Fruit fly (Drosophila melanogaster) S2 (cell line): ENCODE results near the gene Trmt112.

Experiments used
- CG8478 ChIP-seq: fragments of >200 bp; optimal IDR thresholded peaks from 2 replicates; lab custom pipeline; 2018
- CTCF ChIP-seq, 2 experiments: fragments of >200 bp; optimal IDR thresholded peaks; 2 replicates each; lab custom pipeline; 2018

The Trmt112 gene

dm6 chr3L:21176935-21177581 lies 39.6 kb downstream of the Trmt112 start:
- TF ChIP-seq CTCF (optimal IDR thresholded peaks at IDR 0.05; lab: Kevin White, UChicago) (no peak), CG8478 (lab: Kevin White, UChicago) (no peak)

- TF ChIP-seq CG8478 (lab: Kevin White, UChicago) (no peak), CTCF (optimal IDR thresholded peaks at IDR 0.05; lab: Kevin White, UChicago) (no peak)
Observed at dm6 chr3L:21176276-21176934, 40.2 kb downstream of the Trmt112 start.

- TF ChIP-seq CG8478 (lab: Kevin White, UChicago) (no peak), CTCF (optimal IDR thresholded peaks at IDR 0.05; lab: Kevin White, UChicago) (no peak)
Observed at dm6 chr3L:21175531-21176271, 40.9 kb downstream of the Trmt112 start.

dm6 chr3L:21174962-21175361 lies 41.7 kb downstream of the Trmt112 start:
- TF ChIP-seq CTCF (optimal IDR thresholded peaks at IDR 0.05; lab: Kevin White, UChicago) (no peak), CG8478 (lab: Kevin White, UChicago) (no peak)

- TF ChIP-seq CTCF (optimal IDR thresholded peaks at IDR 0.05; lab: Kevin White, UChicago) (no peak), CG8478 (lab: Kevin White, UChicago) (no peak)
Observed at dm6 chr3L:21172527-21173253, 43.9 kb downstream of the Trmt112 start, which contains the start of the genes chb and AsnS. Gene chb, plus strand, starts transcription at chr3L:21172853. Gene AsnS, plus strand, starts transcription at chr3L:21173118.

- TF ChIP-seq CG8478 (lab: Kevin White, UChicago) (no peak), CTCF (optimal IDR thresholded peaks at IDR 0.05; lab: Kevin White, UChicago) (no peak)
Observed at dm6 chr3L:21171905-21172304, 44.7 kb downstream of the Trmt112 start, which contains the start of gene Ac78C. Gene Ac78C, minus strand, starts transcription at chr3L:21171930.
